Worm (Caenorhabditis elegans) whole organism, L1 larva: ENCODE measurements around the gene iglr-2.

Source experiments
- blmp-1 ChIP-seq: fragments of 150-350 bp; optimal IDR thresholded peaks from 2 replicates; lab custom pipeline; 2014; ENCODE audit warnings: missing biosample characterization, missing genetic modification characterization
- fkh-10 ChIP-seq: sonication (generic microtip); optimal IDR thresholded peaks from 2 replicates; lab custom pipeline; 2017; ENCODE audit warnings: missing biosample characterization, missing genetic modification reagents, missing genetic modification characterization
- jun-1 ChIP-seq: fragments of 150-350 bp; optimal IDR thresholded peaks from 2 replicates; lab custom pipeline; 2014; ENCODE audit warnings: missing biosample characterization, missing genetic modification reagents, missing genetic modification characterization
- lin-15B ChIP-seq: fragments of 150-350 bp; sonication (generic microtip); optimal IDR thresholded peaks from 3 replicates; lab custom pipeline; 2014; ENCODE audit warnings: missing biosample characterization, missing genetic modification characterization
- nhr-85 ChIP-seq: sonication (generic microtip); peaks from one replicate; lab custom pipeline; 2016; ENCODE audit warnings: missing genetic modification characterization, inconsistent platforms, missing compliant biosample characterization
- pax-3 ChIP-seq: fragments of 200-800 bp; sonication (Bioruptor generic); optimal IDR thresholded peaks from 2 replicates; lab custom pipeline; 2018; ENCODE audit warnings: mild to moderate bottlenecking, missing genetic modification characterization, moderate library complexity, missing compliant biosample characterization
- pqm-1 ChIP-seq: sonication (generic microtip); optimal IDR thresholded peaks from 3 replicates; lab custom pipeline; 2017; ENCODE audit warnings: missing biosample characterization, missing genetic modification characterization
- unc-62 ChIP-seq: fragments of 150-350 bp; optimal IDR thresholded peaks from 2 replicates; lab custom pipeline; 2014; ENCODE audit warnings: missing biosample characterization, missing genetic modification reagents, missing genetic modification characterization
- ztf-11 ChIP-seq, 2 experiments: sonication (generic microtip); optimal IDR thresholded peaks; 2 replicates each; lab custom pipeline; 2016 to 2017; ENCODE audit warnings: missing genetic modification characterization in 2 of 2, missing biosample characterization in 1 of 2, missing compliant biosample characterization in 1 of 2

DNA sequence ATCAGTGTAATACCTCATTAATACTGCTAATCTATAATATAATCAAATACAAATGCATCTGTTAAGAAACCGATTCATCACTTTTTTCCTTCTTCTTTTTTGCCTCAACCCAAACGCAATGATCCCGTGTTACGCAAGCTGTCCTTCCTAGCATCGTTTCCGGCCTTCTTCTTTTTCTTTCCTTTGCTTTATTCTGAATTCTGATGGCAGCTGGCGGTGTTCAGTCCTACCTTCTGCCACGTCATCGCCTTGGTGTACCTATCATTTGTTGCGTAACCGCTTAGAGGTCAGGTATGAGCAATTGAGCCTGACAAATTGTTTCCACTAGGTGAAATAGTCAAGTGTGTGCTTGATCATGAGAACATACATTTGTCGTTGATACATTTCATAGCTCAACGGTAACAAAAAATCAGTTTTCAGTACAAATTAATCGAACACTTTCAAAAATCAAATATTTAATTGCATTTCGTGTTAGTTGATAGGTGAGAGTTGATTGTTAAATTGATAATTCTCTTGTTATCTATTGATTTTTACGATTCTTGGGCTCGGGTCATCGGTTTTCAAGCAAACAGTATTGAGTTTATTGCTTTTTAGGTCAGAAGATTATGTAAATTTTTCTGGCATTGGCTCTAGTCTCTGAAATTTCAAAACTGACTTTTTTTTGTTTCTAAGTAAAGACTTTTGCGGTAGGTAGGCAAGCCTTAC is 32.7 kb downstream of the iglr-2 start:
- TF ChIP-seq lin-15B (tag; lab: Kevin White, UChicago) (no peak), jun-1 (tag; lab: Kevin White, UChicago) (no peak), ztf-11 (tag; optimal IDR thresholded peaks at IDR 0.05; lab: Kevin White, UChicago) (no peak), blmp-1 (tag; lab: Kevin White, UChicago) (no peak), pqm-1 (tag; lab: Kevin White, UChicago) (no peak), pax-3 (no peak), nhr-85 (no peak), unc-62 (no peak), fkh-10 (GFP tag; lab: Kevin White, UChicago) (no peak)
